Fruit fly (Drosophila melanogaster): ENCODE data around the gene CG4496.

CG4496 gene

DNA sequence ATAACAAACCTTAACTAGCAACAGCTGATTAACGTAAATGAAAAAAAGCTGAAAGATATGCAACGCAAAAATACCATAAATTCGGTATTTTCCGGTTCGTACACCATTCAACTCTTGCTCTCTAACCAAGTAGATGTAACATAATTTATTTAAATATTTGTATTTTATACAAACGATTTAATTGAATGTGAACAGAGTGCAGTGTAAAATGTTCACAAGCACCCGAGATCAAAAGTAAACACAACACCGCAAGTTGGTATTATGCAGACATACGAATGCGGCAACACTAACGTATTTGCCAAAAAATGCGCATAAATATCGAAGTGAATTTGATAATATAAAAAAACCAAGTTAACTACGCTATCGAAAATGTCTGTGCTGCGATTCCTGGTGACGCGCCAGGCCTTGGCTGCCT, 7.8 kb downstream of the CG4496 start, which contains the start of gene MICU1 (continued):
- TF ChIP-seq Ets97D (GFP tag; optimal IDR thresholded peaks at IDR 0.05) (peak; percentile 80), CG12659 (GFP tag; optimal IDR thresholded peaks at IDR 0.05) (peak; percentile 53), CG13775 (GFP tag; optimal IDR thresholded peaks at IDR 0.05) (peak; percentile 8), trem (tag; optimal IDR thresholded peaks at IDR 0.05) (peak; percentile 43), ham (GFP tag; IDR thresholded peaks at IDR 0.05) (no peak), Meics (GFP tag; optimal IDR thresholded peaks at IDR 0.05) (no peak), Dfd (GFP tag; optimal IDR thresholded peaks at IDR 0.05) (no peak), stwl (tag; optimal IDR thresholded peaks at IDR 0.05) (peak; percentile 87), Lhr (GFP tag; optimal IDR thresholded peaks at IDR 0.05) (peak; percentile 25), Hr78 (GFP tag; optimal IDR thresholded peaks at IDR 0.05) (no peak), CG2116 (GFP tag; optimal IDR thresholded peaks at IDR 0.05) (peak; percentile 44), Pdp1 (GFP tag; optimal IDR thresholded peaks at IDR 0.05) (peak in 1 of 2 experiments; percentile 39), CG32532 (GFP tag; IDR thresholded peaks at IDR 0.05) (no peak), Myb (GFP tag; optimal IDR thresholded peaks at IDR 0.05) (peak; percentile 7), CG13287 (GFP tag; IDR thresholded peaks at IDR 0.05; ENCODE audit: partially characterized antibody) (peak; percentile 41; the same call in 1 of the 2 replicates), CG17912 (GFP tag; optimal IDR thresholded peaks at IDR 0.05) (no peak), crp (GFP tag; optimal IDR thresholded peaks at IDR 0.05) (peak; percentile 75 to 96), Stat92E (GFP tag; optimal IDR thresholded peaks at IDR 0.05) (peak in 1 of 3 experiments; percentile 0), pros (GFP tag; optimal IDR thresholded peaks at IDR 0.05) (no peak), CG15601 (tag; optimal IDR thresholded peaks at IDR 0.05) (peak; percentile 19), BEAF-32 (GFP tag; optimal IDR thresholded peaks at IDR 0.05) (peak; percentile 34), CG9797 (GFP tag; optimal IDR thresholded peaks at IDR 0.05) (peak; percentile 65), CG9437 (GFP tag; optimal IDR thresholded peaks at IDR 0.05) (peak; percentile 11), peb (GFP tag; IDR thresholded peaks at IDR 0.05) (no peak), az2 (GFP tag; optimal IDR thresholded peaks at IDR 0.05) (no peak), HmgZ (tag; optimal IDR thresholded peaks at IDR 0.05) (peak; percentile 23), Dll (GFP tag; IDR thresholded peaks at IDR 0.05; ENCODE audit: partially characterized antibody) (0 out of 4 replicates have a peak, but pooled peaks have one; percentile 21), Med (GFP tag) (peak; percentile 60), CG8924 (tag; optimal IDR thresholded peaks at IDR 0.05) (peak; percentile 57), MBD-R2 (GFP tag; IDR thresholded peaks at IDR 0.05) (peak; percentile 85), Opbp (GFP tag; IDR thresholded peaks at IDR 0.05; ENCODE audit: partially characterized antibody) (no peak), eve (GFP tag; optimal IDR thresholded peaks at IDR 0.05) (peak in 1 of 2 experiments; percentile 32), CG12391 (tag; optimal IDR thresholded peaks at IDR 0.05) (peak; percentile 36), CG10979 (tag; optimal IDR thresholded peaks at IDR 0.05) (no peak), Oaz (GFP tag; IDR thresholded peaks at IDR 0.05) (no peak), CG8388 (GFP tag; optimal IDR thresholded peaks at IDR 0.05) (peak; percentile 17), CG10267 (tag; optimal IDR thresholded peaks at IDR 0.05) (peak; percentile 46), CG7357 (GFP tag; IDR thresholded peaks at IDR 0.05) (no peak), CG2712 (tag; optimal IDR thresholded peaks at IDR 0.05) (peak; percentile 20), CoRest (tag; optimal IDR thresholded peaks at IDR 0.05) (peak; percentile 5), Fer1 (GFP tag; optimal IDR thresholded peaks at IDR 0.05) (peak; percentile 4), MESR4 (GFP tag; optimal IDR thresholded peaks at IDR 0.05) (peak; percentile 29), zen (tag; optimal IDR thresholded peaks at IDR 0.05) (peak; percentile 27), kay (GFP tag; optimal IDR thresholded peaks at IDR 0.05) (no peak), usp (GFP tag; optimal IDR thresholded peaks at IDR 0.05) (no peak), gfzf (GFP tag; optimal IDR thresholded peaks at IDR 0.05) (peak; percentile 83), CG1647 (GFP tag; optimal IDR thresholded peaks at IDR 0.05) (no peak), gce (GFP tag; IDR thresholded peaks at IDR 0.05) (no peak), CG18011 (GFP tag; optimal IDR thresholded peaks at IDR 0.05) (peak; percentile 98)

All from whole organism, embryonic.